Worm (Caenorhabditis elegans) whole organism, L1 larva: Measurements from ENCODE around the gene Y75B8A.8.

Experiments used
- Y116A8C.19 ChIP-seq: sonication (generic microtip); optimal IDR thresholded peaks from 2 replicates; lab custom pipeline; 2016; ENCODE audit warnings: missing compliant biosample characterization, missing genetic modification characterization, borderline replicate concordance
- aha-1 ChIP-seq: fragments of 150-350 bp; optimal IDR thresholded peaks from 2 replicates; lab custom pipeline; 2014; ENCODE audit warnings: missing biosample characterization, missing genetic modification characterization
- aly-2 ChIP-seq: fragments of 150-350 bp; optimal IDR thresholded peaks from 2 replicates; lab custom pipeline; 2014; ENCODE audit warnings: missing biosample characterization, missing genetic modification characterization
- blmp-1 ChIP-seq: fragments of 150-350 bp; optimal IDR thresholded peaks from 2 replicates; lab custom pipeline; 2014; ENCODE audit warnings: missing biosample characterization, missing genetic modification characterization
- efl-1 ChIP-seq, 4 experiments: fragments of 150-350 bp; optimal IDR thresholded peaks in 3 of 4; peaks in 1 of 4; 1 replicate in 1 of 4; 2 replicates in 3 of 4; lab custom pipeline; 2014; ENCODE audit warnings: missing biosample characterization in 2 of 4, missing genetic modification characterization in 2 of 4, missing genetic modification reagents in 2 of 4
- elt-3 ChIP-seq, 6 experiments: fragments of 150-350 bp in 1 of 6; sonication (generic microtip); optimal IDR thresholded peaks; 2 replicates each; lab custom pipeline; 2017 to 2018; ENCODE audit warnings: missing biosample characterization in 6 of 6, missing genetic modification characterization in 6 of 6, inconsistent platforms in 1 of 6
- fos-1 ChIP-seq: fragments of 150-350 bp; optimal IDR thresholded peaks from 2 replicates; lab custom pipeline; 2014; ENCODE audit warnings: missing biosample characterization, missing genetic modification characterization
- mep-1 ChIP-seq: fragments of 150-350 bp; optimal IDR thresholded peaks from 2 replicates; lab custom pipeline; 2014; ENCODE audit warnings: missing biosample characterization, missing genetic modification characterization
- nhr-12 ChIP-seq: sonication (generic microtip); optimal IDR thresholded peaks from 2 replicates; lab custom pipeline; 2017; ENCODE audit warnings: missing biosample characterization, missing genetic modification characterization
- sox-4 ChIP-seq: sonication (generic microtip); optimal IDR thresholded peaks from 2 replicates; lab custom pipeline; 2016; ENCODE audit warnings: missing genetic modification characterization, missing compliant biosample characterization
- sptf-1 ChIP-seq: fragments of 150-350 bp; optimal IDR thresholded peaks from 2 replicates; lab custom pipeline; 2014; ENCODE audit warnings: missing biosample characterization, missing genetic modification characterization
- swsn-7 ChIP-seq: sonication (generic microtip); optimal IDR thresholded peaks from 2 replicates; lab custom pipeline; 2016; ENCODE audit warnings: missing genetic modification characterization, missing compliant biosample characterization
- unc-130 ChIP-seq: fragments of 150-350 bp; optimal IDR thresholded peaks from 2 replicates; lab custom pipeline; 2017; ENCODE audit warnings: missing biosample characterization, missing genetic modification characterization, inconsistent platforms
- ztf-11 ChIP-seq, 2 experiments: sonication (generic microtip); optimal IDR thresholded peaks; 2 replicates each; lab custom pipeline; 2016 to 2017; ENCODE audit warnings: missing genetic modification characterization in 2 of 2, missing biosample characterization in 1 of 2, missing compliant biosample characterization in 1 of 2

DNA sequence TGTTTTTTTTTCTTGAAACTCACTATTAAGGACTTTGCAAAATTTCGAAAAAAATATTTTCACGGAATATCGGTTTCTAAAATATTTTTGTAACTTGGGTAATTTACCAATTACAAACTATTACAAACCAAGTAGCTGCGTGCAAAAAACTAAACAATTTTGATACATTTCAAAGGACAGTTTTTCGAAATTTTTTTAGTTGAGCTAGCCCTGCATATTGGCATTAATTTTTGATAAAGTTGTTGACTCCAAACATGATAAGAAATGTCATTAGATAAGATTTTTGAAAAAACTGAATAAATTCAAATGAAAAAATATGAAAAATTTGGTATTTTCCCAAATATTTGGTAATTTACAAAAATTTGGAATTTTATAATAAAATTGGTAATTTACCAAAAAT, 27.7 kb downstream of the Y75B8A.8 start:
- TF ChIP-seq fos-1 (tag; lab: Kevin White, UChicago) = no peak
- TF ChIP-seq blmp-1 = no peak
- no peak for TF ChIP-seq mep-1 (tag; lab: Kevin White, UChicago)
- no peak for TF ChIP-seq elt-3 (tag; optimal IDR thresholded peaks at IDR 0.05; lab: Kevin White, UChicago)
- TF ChIP-seq efl-1 (optimal IDR thresholded peaks at IDR 0.05; lab: Kevin White, UChicago) = no peak
- peak in 1 of 2 experiments; percentile 62 for TF ChIP-seq efl-1 (GFP tag; optimal IDR thresholded peaks at IDR 0.05 in 1 of 2; lab: Kevin White, UChicago)
- no peak for TF ChIP-seq Y116A8C.19
- TF ChIP-seq sptf-1 = no peak
- TF ChIP-seq aly-2 (tag; lab: Kevin White, UChicago) = no peak
- TF ChIP-seq swsn-7 (tag; lab: Kevin White, UChicago) = no peak
- no peak for TF ChIP-seq nhr-12
- TF ChIP-seq aha-1 (tag; lab: Kevin White, UChicago) = no peak
- TF ChIP-seq sox-4 (tag; lab: Kevin White, UChicago) = no peak
- TF ChIP-seq unc-130 = no peak
- TF ChIP-seq ztf-11 (tag; optimal IDR thresholded peaks at IDR 0.05; lab: Kevin White, UChicago) = no peak
